Worm (Caenorhabditis elegans) whole organism, young adult: ENCODE data around the gene clec-174.

ENCODE experiments used
- F52B5.7 ChIP-seq: sonication (generic microtip); optimal IDR thresholded peaks from 2 replicates; lab custom pipeline; 2016; ENCODE audit warnings: mild to moderate bottlenecking, missing genetic modification characterization, missing compliant biosample characterization
- F57A8.1 ChIP-seq: fragments of 200-800 bp; sonication (Bioruptor generic); optimal IDR thresholded peaks from 2 replicates; lab custom pipeline; 2018; ENCODE audit warnings: mild to moderate bottlenecking, missing genetic modification characterization, moderate library complexity, missing compliant biosample characterization
- Y67H2A.10 ChIP-seq: fragments of 200-800 bp; sonication (Bioruptor generic); conservative IDR thresholded peaks from 2 replicates; pipeline ENCODE4 v1.3.6; 2022; ENCODE audit warnings: missing genetic modification reagents, missing genetic modification characterization, missing compliant biosample characterization
- aptf-2 ChIP-seq: fragments of 200-800 bp; sonication (Bioruptor generic); conservative IDR thresholded peaks from 2 replicates; pipeline ENCODE4 v1.3.6; 2022; ENCODE audit warnings: missing genetic modification reagents, missing genetic modification characterization, missing compliant biosample characterization
- aptf-3 ChIP-seq: fragments of 200-800 bp; sonication (Bioruptor generic); IDR thresholded peaks from 2 replicates; pipeline ENCODE4 v1.3.6; 2022; ENCODE audit warnings: missing genetic modification characterization, missing compliant biosample characterization
- cebp-2 ChIP-seq: fragments of 200-800 bp; sonication (Bioruptor generic); IDR thresholded peaks from 2 replicates; pipeline ENCODE4 v1.3.6; 2022; ENCODE audit warnings: missing genetic modification characterization, missing compliant biosample characterization
- him-1 ChIP-seq: sonication (generic microtip); optimal IDR thresholded peaks from 2 replicates; lab custom pipeline; 2016; ENCODE audit warnings: missing genotype, missing genetic modification reagents, missing genetic modification characterization, missing compliant biosample characterization
- lag-1 ChIP-seq: fragments of 200-800 bp; sonication (Bioruptor generic); IDR thresholded peaks from 2 replicates; pipeline ENCODE4 v1.3.6; 2022; ENCODE audit warnings: missing genetic modification reagents, missing genetic modification characterization, missing compliant biosample characterization
- lsl-1 ChIP-seq: fragments of 200-800 bp; sonication (Bioruptor generic); optimal IDR thresholded peaks from 2 replicates; lab custom pipeline; 2018; ENCODE audit warnings: mild to moderate bottlenecking, missing genetic modification characterization, moderate library complexity, missing compliant biosample characterization
- nfya-2 ChIP-seq: fragments of 200-800 bp; sonication (Bioruptor generic); IDR thresholded peaks from 2 replicates; pipeline ENCODE4 v1.3.6; 2022; ENCODE audit warnings: missing genetic modification reagents, missing genetic modification characterization, missing compliant biosample characterization
- snpc-1.1 ChIP-seq: sonication (generic microtip); optimal IDR thresholded peaks from 2 replicates; lab custom pipeline; 2017; ENCODE audit warnings: missing genetic modification characterization, mild to moderate bottlenecking, missing compliant biosample characterization, antibody characterized with exemption, moderate library complexity, missing genotype, missing genetic modification reagents; ENCODE audit not compliant: insufficient read depth
- unc-130 ChIP-seq: sonication (generic microtip); optimal IDR thresholded peaks from 2 replicates; lab custom pipeline; 2016; ENCODE audit warnings: missing genetic modification reagents, missing genetic modification characterization, missing compliant biosample characterization
- zim-3 ChIP-seq: sonication (generic microtip); optimal IDR thresholded peaks from 2 replicates; lab custom pipeline; 2017; ENCODE audit warnings: mild to moderate bottlenecking, missing genetic modification characterization, moderate library complexity, missing compliant biosample characterization
- ztf-18 ChIP-seq: sonication (generic microtip); optimal IDR thresholded peaks from 2 replicates; lab custom pipeline; 2016; ENCODE audit warnings: missing genotype, mild to moderate bottlenecking, missing genetic modification characterization, missing compliant biosample characterization

DNA sequence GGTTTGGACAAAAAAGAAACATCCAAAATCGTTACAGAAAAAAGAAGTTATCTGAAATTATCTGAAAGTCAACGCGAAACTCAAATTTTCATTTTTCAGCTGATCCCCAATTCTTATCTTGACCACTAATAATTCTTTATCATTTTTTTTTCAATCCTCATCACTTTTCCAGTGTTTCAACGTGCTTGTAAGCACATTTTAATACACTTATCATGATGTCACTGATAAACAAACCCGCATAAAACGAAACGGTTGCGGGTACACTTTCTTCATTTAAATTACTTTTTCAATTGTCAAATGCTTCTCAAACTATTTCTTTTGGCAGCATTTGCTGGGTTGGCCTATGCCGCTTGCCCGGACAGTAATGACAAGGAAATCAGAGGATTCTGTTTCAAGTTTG is 19.6 kb downstream of the clec-174 start, which contains the start of gene clec-67:
- TF ChIP-seq him-1 (tag; lab: Kevin White, UChicago) (no peak), nfya-2 (no peak), lag-1 (no peak), zim-3 (tag; lab: Kevin White, UChicago) (no peak), Y67H2A.10 (GFP tag; lab: Robert Waterston, UW) (no peak), lsl-1 (GFP tag; lab: Kevin White, UChicago) (no peak), F52B5.7 (tag; lab: Kevin White, UChicago) (no peak), snpc-1.1 (tag; lab: Kevin White, UChicago) (no peak), aptf-2 (GFP tag; lab: Robert Waterston, UW) (no peak), unc-130 (GFP tag; lab: Kevin White, UChicago) (no peak), ztf-18 (tag; lab: Kevin White, UChicago) (no peak), aptf-3 (GFP tag; lab: Robert Waterston, UW) (no peak), F57A8.1 (GFP tag; lab: Kevin White, UChicago) (no peak), cebp-2 (GFP tag; lab: Robert Waterston, UW) (no peak)
